Fruit fly (Drosophila melanogaster): Measurements from ENCODE around the gene CG7156.

Gene CG7156

dm6 chr3R:18242089-18242955 lies at the start of gene CG7156, which contains the start of gene 14-3-3epsilon:
Gene CG7156, minus strand, starts transcription at chr3R:18242159.
Gene 14-3-3epsilon, plus strand, starts transcription at chr3R:18242531.
- TF ChIP-seq noc (tag; optimal IDR thresholded peaks at IDR 0.05): peak; percentile 34

- no peak for TF ChIP-seq noc (tag; optimal IDR thresholded peaks at IDR 0.05)
These were observed 46.7 kb upstream of the CG7156 start, which contains the start of gene CG7131 for dm6 chr3R:18288677-18289076. Gene CG7131, minus strand, starts transcription at chr3R:18288777.

dm6 chr3R:18283441-18283840 lies 41.5 kb upstream of the CG7156 start, which contains the start of the genes CG14312 and CG8064:
Gene CG14312, minus strand, starts transcription at chr3R:18283528.
Gene CG8064, plus strand, starts transcription at chr3R:18283660.
- no peak for TF ChIP-seq noc (tag; optimal IDR thresholded peaks at IDR 0.05)

dm6 chr3R:18280866-18281473 lies 39.0 kb upstream of the CG7156 start:
- no peak for TF ChIP-seq noc (tag; optimal IDR thresholded peaks at IDR 0.05)

- no peak for TF ChIP-seq noc (tag; optimal IDR thresholded peaks at IDR 0.05)
These were observed 38.2 kb upstream of the CG7156 start for dm6 chr3R:18280133-18280532.

- peak; percentile 3 for TF ChIP-seq noc (tag; optimal IDR thresholded peaks at IDR 0.05)
These were observed 37.5 kb upstream of the CG7156 start, which contains the start of gene CG7142 for dm6 chr3R:18279494-18279893. Gene CG7142, minus strand, starts transcription at chr3R:18279522.

- TF ChIP-seq noc (tag; optimal IDR thresholded peaks at IDR 0.05): no peak
These were observed 35.4 kb upstream of the CG7156 start for dm6 chr3R:18277406-18277805.

- no peak for TF ChIP-seq noc (tag; optimal IDR thresholded peaks at IDR 0.05)
These were observed 34.7 kb upstream of the CG7156 start for dm6 chr3R:18276688-18277087.

- TF ChIP-seq noc (tag; optimal IDR thresholded peaks at IDR 0.05): no peak
These were observed 33.3 kb upstream of the CG7156 start for dm6 chr3R:18275113-18275782.

- TF ChIP-seq noc (tag; optimal IDR thresholded peaks at IDR 0.05): no peak
These were observed 32.6 kb upstream of the CG7156 start, which contains the start of the genes Vps39 and eIF1A for dm6 chr3R:18274328-18275098. Gene Vps39, minus strand, starts transcription at chr3R:18274446. Gene eIF1A, plus strand, starts transcription at chr3R:18274665.

dm6 chr3R:18269744-18270348 lies 27.9 kb upstream of the CG7156 start:
- no peak for TF ChIP-seq noc (tag; optimal IDR thresholded peaks at IDR 0.05)

dm6 chr3R:18267489-18267888 lies 25.5 kb upstream of the CG7156 start, which contains the start of gene CG18599:
Gene CG18599, plus strand, starts transcription at chr3R:18267789.
- no peak for TF ChIP-seq noc (tag; optimal IDR thresholded peaks at IDR 0.05)

dm6 chr3R:18266665-18267064 lies 24.7 kb upstream of the CG7156 start:
- no peak for TF ChIP-seq noc (tag; optimal IDR thresholded peaks at IDR 0.05)

- TF ChIP-seq noc (tag; optimal IDR thresholded peaks at IDR 0.05): no peak
These were observed 23.3 kb upstream of the CG7156 start for dm6 chr3R:18265275-18265674.

dm6 chr3R:18261602-18262001 lies 19.6 kb upstream of the CG7156 start:
- TF ChIP-seq noc (tag; optimal IDR thresholded peaks at IDR 0.05): no peak
